Fruit fly (Drosophila melanogaster) whole organism, wandering third instar larva: Measurements from ENCODE around the gene CG31897.
A peak's percentile ranks its signal among the peaks of the same experiment; 100 is the strongest.

Experiments
- Abd-B ChIP-seq: fragments of >200 bp; optimal IDR thresholded peaks from 2 replicates; lab custom pipeline; 2017; ENCODE audit warnings: missing biosample characterization, missing genetic modification characterization
- CG32264 ChIP-seq: fragments of 200-800 bp; sonication (Bioruptor generic); optimal IDR thresholded peaks from 2 replicates; lab custom pipeline; 2016; ENCODE audit warnings: missing biosample characterization, missing genetic modification characterization
- CG9705 ChIP-seq: fragments of 200-800 bp; sonication (Bioruptor generic); optimal IDR thresholded peaks from 2 replicates; lab custom pipeline; 2018; ENCODE audit warnings: missing biosample characterization, mild to moderate bottlenecking, missing genetic modification characterization
- Dfd ChIP-seq: fragments of >200 bp; optimal IDR thresholded peaks from 2 replicates; lab custom pipeline; 2017; ENCODE audit warnings: missing biosample characterization, missing genetic modification characterization
- GATAd ChIP-seq: sonication (Bioruptor generic); optimal IDR thresholded peaks from 2 replicates; lab custom pipeline; 2016; ENCODE audit warnings: missing biosample characterization, missing genetic modification characterization
- HLH106 ChIP-seq: fragments of 200-800 bp; optimal IDR thresholded peaks from 3 replicates; lab custom pipeline; 2019; ENCODE audit warnings: missing biosample characterization, mild to moderate bottlenecking, missing genetic modification characterization, moderate library complexity
- Hnf4 ChIP-seq: fragments of 200-800 bp; sonication (Bioruptor generic); optimal IDR thresholded peaks from 2 replicates; lab custom pipeline; 2016; ENCODE audit warnings: missing biosample characterization, mild to moderate bottlenecking, missing genetic modification characterization
- Hr78 ChIP-seq: fragments of >200 bp; optimal IDR thresholded peaks from 2 replicates; lab custom pipeline; 2017; ENCODE audit warnings: missing biosample characterization, missing genetic modification characterization
- Hr83 ChIP-seq: fragments of 200-300 bp; sonication (Bioruptor generic); optimal IDR thresholded peaks from 2 replicates; lab custom pipeline; 2016; ENCODE audit warnings: missing biosample characterization, mild to moderate bottlenecking, missing genetic modification characterization, moderate library complexity; ENCODE audit not compliant: poor library complexity, severe bottlenecking
- Jra ChIP-seq: sonication (Bioruptor generic); optimal IDR thresholded peaks from 2 replicates; lab custom pipeline; 2016; ENCODE audit warnings: missing biosample characterization, missing genetic modification characterization
- Mio ChIP-seq: sonication (Bioruptor generic); optimal IDR thresholded peaks from 2 replicates; lab custom pipeline; 2016; ENCODE audit warnings: missing biosample characterization, missing genetic modification characterization
- Myc ChIP-seq: fragments of >200 bp; optimal IDR thresholded peaks from 2 replicates; lab custom pipeline; 2017
- N ChIP-seq: fragments of >200 bp; optimal IDR thresholded peaks from 2 replicates; lab custom pipeline; 2018; ENCODE audit warnings: missing biosample characterization, missing external identifiers, missing genetic modification characterization
- OdsH ChIP-seq: fragments of 200-800 bp; sonication (Bioruptor generic); optimal IDR thresholded peaks from 2 replicates; lab custom pipeline; 2016; ENCODE audit warnings: missing biosample characterization, mild to moderate bottlenecking, missing genetic modification characterization
- Rel ChIP-seq, 2 experiments: fragments of 200-800 bp; sonication (Bioruptor generic) in 1 of 2; optimal IDR thresholded peaks; 2 replicates in 1 of 2; 3 replicates in 1 of 2; lab custom pipeline; 2016 to 2019; ENCODE audit warnings: mild to moderate bottlenecking in 2 of 2, missing biosample characterization in 2 of 2, missing genetic modification characterization in 2 of 2, moderate library complexity in 1 of 2
- Sp1 ChIP-seq: fragments of 200-800 bp; sonication (Bioruptor generic); optimal IDR thresholded peaks from 3 replicates; lab custom pipeline; 2019; ENCODE audit warnings: missing biosample characterization, mild to moderate bottlenecking, missing genetic modification characterization, moderate library complexity
- Vsx2 ChIP-seq: fragments of 200-300, 225-300 bp; sonication (Bioruptor generic); optimal IDR thresholded peaks from 2 replicates; lab custom pipeline; 2018; ENCODE audit warnings: missing biosample characterization, missing genetic modification characterization; ENCODE audit not compliant: partially characterized antibody
- br ChIP-seq: fragments of 200-800 bp; sonication (Bioruptor generic); optimal IDR thresholded peaks from 2 replicates; lab custom pipeline; 2016; ENCODE audit warnings: missing biosample characterization, missing genetic modification characterization
- brk ChIP-seq: fragments of 200-800 bp; sonication (Bioruptor generic); optimal IDR thresholded peaks from 2 replicates; lab custom pipeline; 2016; ENCODE audit warnings: missing biosample characterization, mild to moderate bottlenecking, missing genetic modification characterization
- dmrt93B ChIP-seq: fragments of 200-800 bp; sonication (Bioruptor generic); optimal IDR thresholded peaks from 2 replicates; lab custom pipeline; 2018; ENCODE audit warnings: missing biosample characterization, mild to moderate bottlenecking, missing genetic modification characterization
- dsf ChIP-seq: sonication (Bioruptor generic); optimal IDR thresholded peaks from 2 replicates; lab custom pipeline; 2016; ENCODE audit warnings: missing biosample characterization, missing genetic modification characterization, borderline replicate concordance
- ey ChIP-seq: fragments of 200-800 bp; sonication (Bioruptor generic); optimal IDR thresholded peaks from 2 replicates; lab custom pipeline; 2016; ENCODE audit warnings: missing biosample characterization, missing genetic modification characterization
- foxo ChIP-seq, 2 experiments: fragments of 200-800 bp; sonication (Bioruptor generic); optimal IDR thresholded peaks; 2 replicates in 1 of 2; 3 replicates in 1 of 2; lab custom pipeline; 2016 to 2017; ENCODE audit warnings: missing biosample characterization in 2 of 2, missing genetic modification characterization in 2 of 2
- fru ChIP-seq: fragments of 200-800 bp; sonication (Bioruptor generic); optimal IDR thresholded peaks from 3 replicates; lab custom pipeline; 2016; ENCODE audit warnings: missing biosample characterization, mild to moderate bottlenecking, missing genetic modification characterization
- h ChIP-seq: fragments of 200-800 bp; sonication (Bioruptor generic); optimal IDR thresholded peaks from 3 replicates; lab custom pipeline; 2016; ENCODE audit warnings: missing biosample characterization, mild to moderate bottlenecking, missing genetic modification characterization
- jim ChIP-seq: fragments of 175-275, 200-325 bp; sonication (Bioruptor generic); optimal IDR thresholded peaks from 2 replicates; lab custom pipeline; 2016; ENCODE audit warnings: missing biosample characterization, mild to moderate bottlenecking, missing genetic modification characterization
- lola ChIP-seq: fragments of >200 bp; optimal IDR thresholded peaks from 2 replicates; lab custom pipeline; 2017; ENCODE audit warnings: missing biosample characterization, missing genetic modification characterization
- pan ChIP-seq: fragments of >200 bp; optimal IDR thresholded peaks from 2 replicates; lab custom pipeline; 2017
- psq ChIP-seq: fragments of 200-800 bp; sonication (Bioruptor generic); optimal IDR thresholded peaks from 3 replicates; lab custom pipeline; 2017; ENCODE audit warnings: missing biosample characterization, mild to moderate bottlenecking, missing genetic modification characterization, moderate library complexity
- rgr ChIP-seq: fragments of 200-800 bp; sonication (Bioruptor generic); optimal IDR thresholded peaks from 3 replicates; lab custom pipeline; 2016; ENCODE audit warnings: missing biosample characterization, mild to moderate bottlenecking, missing genetic modification characterization
- sage ChIP-seq: fragments of 200-800 bp; sonication (Bioruptor generic); optimal IDR thresholded peaks from 2 replicates; lab custom pipeline; 2016; ENCODE audit warnings: missing biosample characterization, mild to moderate bottlenecking, missing genetic modification characterization
- sv ChIP-seq: fragments of 200-800 bp; sonication (Bioruptor generic); optimal IDR thresholded peaks from 3 replicates; lab custom pipeline; 2016; ENCODE audit warnings: missing biosample characterization, missing genetic modification characterization
- tai ChIP-seq: sonication (Bioruptor generic); optimal IDR thresholded peaks from 2 replicates; lab custom pipeline; 2016; ENCODE audit warnings: missing biosample characterization, missing genetic modification characterization
- usp ChIP-seq: fragments of >200 bp; optimal IDR thresholded peaks from 2 replicates; lab custom pipeline; 2017; ENCODE audit warnings: missing biosample characterization, missing genetic modification characterization
- woc ChIP-seq: sonication (Bioruptor generic); optimal IDR thresholded peaks from 2 replicates; lab custom pipeline; 2016; ENCODE audit warnings: missing biosample characterization, mild to moderate bottlenecking, missing genetic modification characterization

Gene CG31897

dm6 chr2L:8461782-8462453 is 19.7 kb downstream of the CG31897 start:
- TF ChIP-seq Sp1 (GFP tag; lab: Kevin White, UChicago) (peak; percentile 7), CG32264 (GFP tag; lab: Kevin White, UChicago) (no peak), HLH106 (tag; lab: Kevin White, UChicago) (peak; percentile 10), woc (no peak), br (GFP tag; lab: Kevin White, UChicago) (peak; percentile 16), Hnf4 (GFP tag; lab: Kevin White, UChicago) (peak; percentile 13), usp (GFP tag; lab: Kevin White, UChicago) (no peak), rgr (GFP tag; lab: Kevin White, UChicago) (peak; percentile 39), h (GFP tag; lab: Kevin White, UChicago) (peak; percentile 52), ey (GFP tag; lab: Kevin White, UChicago) (peak; percentile 28), lola (GFP tag; lab: Kevin White, UChicago) (no peak), OdsH (GFP tag; lab: Kevin White, UChicago) (peak; percentile 4)

DNA sequence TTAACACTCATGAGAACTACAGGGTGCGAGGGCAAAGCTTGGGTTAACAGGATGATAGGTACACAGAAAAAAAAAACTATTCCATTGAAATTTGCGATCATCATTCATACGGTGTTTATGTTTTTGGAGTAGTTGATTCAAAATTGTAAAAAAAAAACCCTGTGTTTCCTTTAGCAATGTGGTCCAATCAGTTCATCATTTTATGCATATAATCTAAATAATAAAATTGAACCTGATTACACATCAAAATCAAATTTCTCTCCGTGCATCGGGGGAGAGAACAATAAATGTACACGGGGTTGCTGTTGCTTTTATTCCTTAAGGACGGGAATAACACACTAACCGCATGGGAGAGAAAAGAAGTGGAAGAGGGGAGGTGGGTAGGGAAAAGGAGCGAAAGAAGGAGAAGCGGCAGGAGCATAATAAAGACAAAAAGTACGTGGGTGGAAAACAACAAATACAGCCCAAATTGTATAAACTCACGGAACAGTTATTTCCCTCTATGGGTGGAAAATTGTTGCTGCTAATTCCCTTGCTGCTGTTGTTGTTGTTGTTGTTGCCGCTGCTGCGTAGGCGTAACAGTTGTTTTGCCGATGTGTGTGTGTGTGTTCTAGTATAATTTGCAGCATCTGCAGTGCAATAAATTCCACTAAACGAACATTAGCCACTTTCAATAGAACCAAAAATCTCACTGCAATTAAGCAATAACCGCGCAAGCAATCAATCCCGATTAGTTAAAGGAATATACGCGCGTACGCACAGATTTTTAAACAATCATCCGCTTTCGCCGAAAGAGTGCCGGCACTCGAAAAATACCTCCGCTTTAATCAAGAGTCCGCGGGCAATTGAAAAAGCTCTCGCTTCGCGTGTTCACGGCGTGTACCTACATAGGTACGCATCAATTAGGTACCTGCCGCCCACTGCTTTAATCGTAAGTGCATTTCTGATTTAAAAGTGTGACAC is 21.2 kb downstream of the CG31897 start, which contains the start of gene Agpat2:
TSS of gene Agpat2 (minus strand) at position 851 of the 963 bp plus-strand sequence.
- TF ChIP-seq lola (GFP tag; lab: Kevin White, UChicago) (no peak), CG9705 (GFP tag; lab: Kevin White, UChicago) (peak; percentile 1), h (GFP tag; lab: Kevin White, UChicago) (peak; percentile 89), Abd-B (GFP tag; lab: Kevin White, UChicago) (no peak), br (GFP tag; lab: Kevin White, UChicago) (peak; percentile 77), Rel (GFP tag; optimal IDR thresholded peaks at IDR 0.05; lab: Kevin White, UChicago) (no peak), Rel (tag; optimal IDR thresholded peaks at IDR 0.05; lab: Kevin White, UChicago) (no peak), CG32264 (GFP tag; lab: Kevin White, UChicago) (peak; percentile 53), Jra (GFP tag; lab: Kevin White, UChicago) (no peak), psq (GFP tag; lab: Kevin White, UChicago) (peak; percentile 72), Hnf4 (GFP tag; lab: Kevin White, UChicago) (peak; percentile 56), pan (no peak), OdsH (GFP tag; lab: Kevin White, UChicago) (peak; percentile 79), GATAd (GFP tag; lab: Kevin White, UChicago) (no peak), tai (GFP tag; lab: Kevin White, UChicago) (peak; percentile 71), Vsx2 (GFP tag; lab: Kevin White, UChicago) (no peak), rgr (GFP tag; lab: Kevin White, UChicago) (peak; percentile 76), fru (peak; percentile 82), Hr78 (GFP tag; lab: Kevin White, UChicago) (no peak), jim (GFP tag; lab: Kevin White, UChicago) (no peak), Mio (no peak), HLH106 (tag; lab: Kevin White, UChicago) (peak; percentile 69), sv (peak; percentile 71), Myc (lab: Kevin White, UChicago) (no peak), ey (GFP tag; lab: Kevin White, UChicago) (peak; percentile 80), foxo (GFP tag; optimal IDR thresholded peaks at IDR 0.05; lab: Kevin White, UChicago) (peak in 1 of 2 experiments; percentile 83), brk (GFP tag; lab: Kevin White, UChicago) (peak; percentile 58), dmrt93B (peak; percentile 52), Sp1 (GFP tag; lab: Kevin White, UChicago) (peak; percentile 72), woc (peak; percentile 70), sage (GFP tag; lab: Kevin White, UChicago) (peak; percentile 69)

- peak; percentile 63 for TF ChIP-seq Jra (GFP tag; lab: Kevin White, UChicago)
- TF ChIP-seq Hr83 (GFP tag; lab: Kevin White, UChicago) = peak; percentile 40
- no peak for TF ChIP-seq Rel (GFP tag; optimal IDR thresholded peaks at IDR 0.05; lab: Kevin White, UChicago)
- no peak for TF ChIP-seq Rel (tag; optimal IDR thresholded peaks at IDR 0.05; lab: Kevin White, UChicago)
- no peak for TF ChIP-seq N (GFP tag; lab: Kevin White, UChicago)
- no peak for TF ChIP-seq dmrt93B
- no peak for TF ChIP-seq jim (GFP tag; lab: Kevin White, UChicago)
- no peak for TF ChIP-seq pan
- TF ChIP-seq OdsH (GFP tag; lab: Kevin White, UChicago) = peak; percentile 28
- peak; percentile 15 for TF ChIP-seq dsf (GFP tag; lab: Kevin White, UChicago)
- no peak for TF ChIP-seq Hr78 (GFP tag; lab: Kevin White, UChicago)
- TF ChIP-seq Myc (lab: Kevin White, UChicago) = peak; percentile 55
- peak; percentile 66 for TF ChIP-seq Hnf4 (GFP tag; lab: Kevin White, UChicago)
- TF ChIP-seq h (GFP tag; lab: Kevin White, UChicago) = peak; percentile 78
- TF ChIP-seq Dfd (GFP tag; lab: Kevin White, UChicago) = no peak
- TF ChIP-seq fru = peak; percentile 74
- TF ChIP-seq lola (GFP tag; lab: Kevin White, UChicago) = no peak
- TF ChIP-seq CG9705 (GFP tag; lab: Kevin White, UChicago) = peak; percentile 44
- no peak for TF ChIP-seq Mio
- peak; percentile 33 for TF ChIP-seq psq (GFP tag; lab: Kevin White, UChicago)
- peak; percentile 84 for TF ChIP-seq woc
- TF ChIP-seq sv = peak; percentile 64
- peak; percentile 40 to 76 for TF ChIP-seq foxo (GFP tag; optimal IDR thresholded peaks at IDR 0.05; lab: Kevin White, UChicago)
- peak; percentile 64 for TF ChIP-seq HLH106 (tag; lab: Kevin White, UChicago)
- peak; percentile 28 for TF ChIP-seq br (GFP tag; lab: Kevin White, UChicago)
- TF ChIP-seq ey (GFP tag; lab: Kevin White, UChicago) = peak; percentile 45
- peak; percentile 8 for TF ChIP-seq CG32264 (GFP tag; lab: Kevin White, UChicago)
- no peak for TF ChIP-seq GATAd (GFP tag; lab: Kevin White, UChicago)
- peak; percentile 82 for TF ChIP-seq tai (GFP tag; lab: Kevin White, UChicago)
- TF ChIP-seq rgr (GFP tag; lab: Kevin White, UChicago) = peak; percentile 62
- no peak for TF ChIP-seq Abd-B (GFP tag; lab: Kevin White, UChicago)
Measured at dm6 chr2L:8464107-8464582, 21.9 kb downstream of the CG31897 start, which contains the start of gene prg. Gene prg (plus strand): TSS chr2L:8464488.
